Fruit fly (Drosophila melanogaster) whole organism, embryonic: Measurements from ENCODE around the gene nmo.
A peak's percentile ranks its signal among the peaks of the same experiment; 100 is the strongest.

Experiments used
- Asciz ChIP-seq: fragments of 200-800 bp; sonication (Bioruptor generic); optimal IDR thresholded peaks from 2 replicates; lab custom pipeline; 2017; ENCODE audit warnings: missing biosample characterization, mild to moderate bottlenecking, missing genetic modification characterization, missing genetic modification reagents
- Atf6 ChIP-seq: fragments of 200-800 bp; sonication (Bioruptor generic); IDR thresholded peaks from 2 replicates; pipeline ENCODE4 v1.3.6; 2022; ENCODE audit warnings: missing biosample characterization, missing genetic modification characterization
- CG1024 ChIP-seq: fragments of 200-800 bp; sonication (Bioruptor generic); IDR thresholded peaks from 2 replicates; pipeline ENCODE4 v1.3.6; 2022; ENCODE audit warnings: missing biosample characterization, missing genetic modification characterization
- CG10654 ChIP-seq: fragments of 200-800 bp; sonication (Bioruptor generic); optimal IDR thresholded peaks from 2 replicates; lab custom pipeline; 2016; ENCODE audit warnings: missing biosample characterization, missing genetic modification characterization
- CG12942 ChIP-seq: fragments of 200-800 bp; sonication (Bioruptor generic); optimal IDR thresholded peaks from 3 replicates; lab custom pipeline; 2016; ENCODE audit warnings: missing biosample characterization, missing genetic modification characterization
- CG13296 ChIP-seq: fragments of 200-800 bp; sonication (Bioruptor generic); optimal IDR thresholded peaks from 3 replicates; lab custom pipeline; 2018; ENCODE audit warnings: missing biosample characterization, mild to moderate bottlenecking, missing genetic modification characterization
- CG13775 ChIP-seq: fragments of 200-800 bp; sonication (Bioruptor generic); optimal IDR thresholded peaks from 3 replicates; lab custom pipeline; 2017; ENCODE audit warnings: missing biosample characterization, mild to moderate bottlenecking, missing genetic modification characterization
- CG14860 ChIP-seq: fragments of 200-800 bp; sonication (Bioruptor generic); IDR thresholded peaks from 3 replicates; pipeline ENCODE4 v1.3.6; 2022; ENCODE audit warnings: missing biosample characterization, missing genetic modification characterization; ENCODE audit not compliant: partially characterized antibody
- CG15479 ChIP-seq: fragments of 200-800 bp; sonication (Bioruptor generic); optimal IDR thresholded peaks from 3 replicates; lab custom pipeline; 2019; ENCODE audit warnings: missing biosample characterization, mild to moderate bottlenecking, missing genetic modification characterization, moderate library complexity
- CG16813 ChIP-seq: fragments of 200-800 bp; sonication (Bioruptor generic); IDR thresholded peaks from 3 replicates; pipeline ENCODE4 v1.3.6; 2022; ENCODE audit warnings: missing biosample characterization, missing genetic modification characterization; ENCODE audit not compliant: partially characterized antibody
- CG17612 ChIP-seq: fragments of 200-800 bp; sonication (Bioruptor generic); IDR thresholded peaks from 2 replicates; pipeline ENCODE4 v1.3.6; 2022; ENCODE audit warnings: missing biosample characterization, missing genetic modification characterization
- CG17802 ChIP-seq: fragments of 200-800 bp; sonication (Bioruptor generic); optimal IDR thresholded peaks from 2 replicates; lab custom pipeline; 2018; ENCODE audit warnings: missing biosample characterization, mild to moderate bottlenecking, missing genetic modification characterization, moderate library complexity
- CG17829 ChIP-seq: fragments of 200-800 bp; optimal IDR thresholded peaks from 2 replicates; lab custom pipeline; 2019; ENCODE audit warnings: missing biosample characterization, mild to moderate bottlenecking, missing genetic modification characterization, moderate library complexity
- CG17912 ChIP-seq: fragments of 200-800 bp; sonication (Bioruptor generic); optimal IDR thresholded peaks from 2 replicates; lab custom pipeline; 2018; ENCODE audit warnings: missing biosample characterization, mild to moderate bottlenecking, missing genetic modification characterization
- CG2116 ChIP-seq: fragments of 200-800 bp; sonication (Bioruptor generic); optimal IDR thresholded peaks from 3 replicates; lab custom pipeline; 2018; ENCODE audit warnings: missing biosample characterization, mild to moderate bottlenecking, missing genetic modification characterization
- CG2120 ChIP-seq: fragments of 200-800 bp; sonication (Bioruptor generic); optimal IDR thresholded peaks from 3 replicates; lab custom pipeline; 2016; ENCODE audit warnings: missing biosample characterization, missing genetic modification characterization
- CG4424 ChIP-seq: fragments of 200-800 bp; sonication (Bioruptor generic); optimal IDR thresholded peaks from 3 replicates; lab custom pipeline; 2016; ENCODE audit warnings: missing biosample characterization, missing genetic modification characterization
- CG6175 ChIP-seq: fragments of 200-800 bp; sonication (Bioruptor generic); IDR thresholded peaks from 3 replicates; pipeline ENCODE4 v1.3.6; 2022; ENCODE audit warnings: missing biosample characterization, missing genetic modification characterization
- CG6765 ChIP-seq: fragments of 200-800 bp; sonication (Bioruptor generic); optimal IDR thresholded peaks from 3 replicates; lab custom pipeline; 2017; ENCODE audit warnings: missing biosample characterization, mild to moderate bottlenecking, missing genetic modification characterization
- CG6791 ChIP-seq: fragments of 200-800 bp; sonication (Bioruptor generic); IDR thresholded peaks from 3 replicates; pipeline ENCODE4 v1.3.6; 2022; ENCODE audit warnings: missing biosample characterization, missing genetic modification characterization; ENCODE audit not compliant: partially characterized antibody
- CG7556 ChIP-seq: fragments of 200-800 bp; sonication (Bioruptor generic); optimal IDR thresholded peaks from 2 replicates; lab custom pipeline; 2017; ENCODE audit warnings: missing biosample characterization, mild to moderate bottlenecking, missing genetic modification characterization
- CG8089 ChIP-seq: fragments of 200-800 bp; sonication (Bioruptor generic); optimal IDR thresholded peaks from 3 replicates; lab custom pipeline; 2016; ENCODE audit warnings: missing biosample characterization, missing genetic modification characterization
- CG9437 ChIP-seq: fragments of 200-800 bp; sonication (Bioruptor generic); optimal IDR thresholded peaks from 2 replicates; lab custom pipeline; 2018; ENCODE audit warnings: missing biosample characterization, mild to moderate bottlenecking, missing genetic modification characterization
- CG9797 ChIP-seq: fragments of 200-800 bp; sonication (Bioruptor generic); optimal IDR thresholded peaks from 3 replicates; lab custom pipeline; 2018; ENCODE audit warnings: missing biosample characterization, mild to moderate bottlenecking, missing genetic modification characterization
- CTCF ChIP-seq: fragments of 200-800 bp; sonication (Bioruptor generic); optimal IDR thresholded peaks from 2 replicates; lab custom pipeline; 2017; ENCODE audit warnings: missing biosample characterization, mild to moderate bottlenecking, missing genetic modification characterization, moderate library complexity
- Dbx ChIP-seq: fragments of 200-800 bp; sonication (Bioruptor generic); IDR thresholded peaks from 3 replicates; pipeline ENCODE4 v1.3.6; 2022; ENCODE audit warnings: missing biosample characterization, missing genetic modification characterization
- GATAe ChIP-seq: fragments of 200-800 bp; sonication (Bioruptor generic); conservative IDR thresholded peaks from 2 replicates; pipeline ENCODE4 v1.3.6; 2022; ENCODE audit warnings: missing biosample characterization, missing genetic modification characterization
- Jarid2 ChIP-seq: fragments of 200-800 bp; sonication (Bioruptor generic); optimal IDR thresholded peaks from 3 replicates; lab custom pipeline; 2017; ENCODE audit warnings: mild to moderate bottlenecking, missing biosample characterization, missing genetic modification reagents, missing genetic modification characterization
- Mes4 ChIP-seq: fragments of 200-800 bp; sonication (Bioruptor generic); optimal IDR thresholded peaks from 2 replicates; lab custom pipeline; 2016; ENCODE audit warnings: missing biosample characterization, missing genetic modification characterization
- Nf-YC ChIP-seq: fragments of 200-800 bp; optimal IDR thresholded peaks from 3 replicates; lab custom pipeline; 2019; ENCODE audit warnings: missing biosample characterization, mild to moderate bottlenecking, missing genetic modification characterization, moderate library complexity
- Stat92E ChIP-seq, 3 experiments: fragments of >200 bp in 2 of 3; fragments of 200-800 bp in 1 of 3; sonication (Bioruptor generic) in 1 of 3; optimal IDR thresholded peaks; 2 replicates each; lab custom pipeline; 2017 to 2019; ENCODE audit warnings: missing biosample characterization in 3 of 3, missing genetic modification characterization in 3 of 3, mild to moderate bottlenecking in 1 of 3, moderate library complexity in 1 of 3
- ac ChIP-seq: fragments of 200-800 bp; sonication (Bioruptor generic); optimal IDR thresholded peaks from 3 replicates; lab custom pipeline; 2017; ENCODE audit warnings: missing biosample characterization, mild to moderate bottlenecking, missing genetic modification characterization
- bsh ChIP-seq, 2 experiments: fragments of 200-800 bp; sonication (Bioruptor generic); optimal IDR thresholded peaks; 2 replicates each; lab custom pipeline; 2017 to 2018; ENCODE audit warnings: mild to moderate bottlenecking in 2 of 2, missing biosample characterization in 2 of 2, missing genetic modification characterization in 2 of 2, moderate library complexity in 1 of 2
- cad ChIP-seq: fragments of >200 bp; optimal IDR thresholded peaks from 2 replicates; lab custom pipeline; 2017; ENCODE audit warnings: missing biosample characterization, missing genetic modification characterization
- chinmo ChIP-seq: fragments of 200-800 bp; sonication (Bioruptor generic); IDR thresholded peaks from 4 replicates; pipeline ENCODE4 v1.3.6; 2022; ENCODE audit warnings: missing biosample characterization, missing genetic modification characterization; ENCODE audit not compliant: partially characterized antibody
- dimm ChIP-seq: fragments of 200-800 bp; sonication (Bioruptor generic); IDR thresholded peaks from 2 replicates; pipeline ENCODE4 v1.3.6; 2022; ENCODE audit warnings: missing biosample characterization, missing genetic modification characterization
- ems ChIP-seq: fragments of 200-800 bp; sonication (Bioruptor generic); optimal IDR thresholded peaks from 3 replicates; lab custom pipeline; 2016; ENCODE audit warnings: missing biosample characterization, missing genetic modification characterization
- exex ChIP-seq: fragments of 200-800 bp; sonication (Bioruptor generic); optimal IDR thresholded peaks from 4 replicates; lab custom pipeline; 2018; ENCODE audit warnings: missing biosample characterization, mild to moderate bottlenecking, missing genetic modification characterization, moderate library complexity
- eyg ChIP-seq: fragments of 200-800 bp; sonication (Bioruptor generic); optimal IDR thresholded peaks from 3 replicates; lab custom pipeline; 2016; ENCODE audit warnings: missing biosample characterization, missing genetic modification characterization
- hb ChIP-seq: fragments of 200-800 bp; sonication (Bioruptor generic); IDR thresholded peaks from 3 replicates; pipeline ENCODE4 v1.3.6; 2022; ENCODE audit warnings: missing biosample characterization, missing genetic modification characterization; ENCODE audit not compliant: partially characterized antibody
- hth ChIP-seq: fragments of >200 bp; optimal IDR thresholded peaks from 2 replicates; lab custom pipeline; 2017; ENCODE audit warnings: inconsistent platforms
- jigr1 ChIP-seq: fragments of 200-800 bp; sonication (Bioruptor generic); IDR thresholded peaks from 3 replicates; pipeline ENCODE4 v1.3.6; 2022; ENCODE audit warnings: missing biosample characterization, missing genetic modification characterization
- ken ChIP-seq: fragments of 200-800 bp; sonication (Bioruptor generic); IDR thresholded peaks from 3 replicates; pipeline ENCODE4 v1.3.6; 2022; ENCODE audit warnings: missing biosample characterization, missing genetic modification characterization
- klu ChIP-seq: fragments of 200-800 bp; sonication (Bioruptor generic); IDR thresholded peaks from 2 replicates; pipeline ENCODE4 v1.3.6; 2022; ENCODE audit warnings: missing biosample characterization, missing genetic modification characterization
- nau ChIP-seq: fragments of 200-800 bp; sonication (Bioruptor generic); optimal IDR thresholded peaks from 3 replicates; lab custom pipeline; 2017; ENCODE audit warnings: missing biosample characterization, mild to moderate bottlenecking, missing genetic modification characterization, missing genetic modification reagents
- peb ChIP-seq: fragments of 200-800 bp; sonication (Bioruptor generic); IDR thresholded peaks from 2 replicates; pipeline ENCODE4 v1.3.6; 2022; ENCODE audit warnings: missing biosample characterization, missing genetic modification characterization
- ranshi ChIP-seq: fragments of 200-800 bp; sonication (Bioruptor generic); IDR thresholded peaks from 2 replicates; pipeline ENCODE4 v1.3.6; 2022; ENCODE audit warnings: missing biosample characterization, missing genetic modification characterization
- row ChIP-seq: fragments of 200-800 bp; sonication (Bioruptor generic); IDR thresholded peaks from 3 replicates; pipeline ENCODE4 v1.3.6; 2022; ENCODE audit warnings: missing biosample characterization, missing genetic modification characterization
- sens-2 ChIP-seq: fragments of 200-800 bp; sonication (Bioruptor generic); IDR thresholded peaks from 2 replicates; pipeline ENCODE4 v1.3.6; 2022; ENCODE audit warnings: missing biosample characterization, missing genetic modification characterization
- shn ChIP-seq: fragments of 200-800 bp; sonication (Bioruptor generic); optimal IDR thresholded peaks from 3 replicates; lab custom pipeline; 2016; ENCODE audit warnings: missing biosample characterization, missing genetic modification characterization
- tin ChIP-seq: fragments of 200-800 bp; sonication (Bioruptor generic); optimal IDR thresholded peaks from 3 replicates; lab custom pipeline; 2016; ENCODE audit warnings: missing biosample characterization, missing genetic modification characterization
- tll ChIP-seq, 2 experiments: fragments of 200-800 bp in 1 of 2; fragments of >200 bp in 1 of 2; sonication (Bioruptor generic) in 1 of 2; optimal IDR thresholded peaks; 2 replicates each; lab custom pipeline; 2017 to 2019; ENCODE audit warnings: missing biosample characterization in 2 of 2, missing genetic modification characterization in 2 of 2, mild to moderate bottlenecking in 1 of 2, moderate library complexity in 1 of 2
- yki ChIP-seq: fragments of >200 bp; optimal IDR thresholded peaks from 3 replicates; lab custom pipeline; 2018

Gene nmo

DNA sequence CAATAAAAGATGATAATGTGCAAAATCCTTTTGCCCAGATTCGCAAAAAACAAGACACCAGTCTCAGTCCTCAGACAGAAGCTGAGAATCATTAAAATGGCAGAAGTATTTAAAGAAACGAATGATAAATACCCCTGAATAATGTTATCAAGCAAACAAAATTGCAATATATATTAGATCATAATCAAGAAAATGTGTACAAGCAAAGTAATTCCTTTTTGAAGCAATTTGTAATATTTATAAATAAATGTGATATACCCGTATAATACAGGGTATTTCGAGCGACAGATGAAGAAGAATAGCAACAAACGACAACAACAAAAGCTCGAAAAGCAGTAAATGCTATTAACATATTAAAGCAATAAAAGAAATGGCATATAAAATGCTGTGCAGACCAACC, 20.8 kb upstream of the nmo start (continued):
- TF ChIP-seq CG2120 (GFP tag; lab: Kevin White, UChicago): no peak
- no peak for TF ChIP-seq jigr1
- no peak for TF ChIP-seq ken (GFP tag; lab: Robert Waterston, UW)
- TF ChIP-seq CG14860: no peak
- no peak for TF ChIP-seq shn
- TF ChIP-seq exex: no peak
- TF ChIP-seq CG4424 (GFP tag; lab: Kevin White, UChicago): no peak
- no peak for TF ChIP-seq CG10654 (GFP tag; lab: Kevin White, UChicago)
- TF ChIP-seq CG6791: no peak
- TF ChIP-seq row (GFP tag; lab: Robert Waterston, UW): peak; percentile 65
- TF ChIP-seq CG1024 (GFP tag; lab: Robert Waterston, UW): no peak
- no peak for TF ChIP-seq Nf-YC (tag; lab: Kevin White, UChicago)
- no peak for TF ChIP-seq cad (GFP tag; lab: Kevin White, UChicago)
- no peak for TF ChIP-seq chinmo (GFP tag; lab: Robert Waterston, UW)
- TF ChIP-seq nau (GFP tag; lab: Kevin White, UChicago): no peak
- no peak for TF ChIP-seq CG12942 (GFP tag; lab: Kevin White, UChicago)
- no peak for TF ChIP-seq hb (GFP tag; lab: Robert Waterston, UW)
- no peak for TF ChIP-seq CG2116 (GFP tag; lab: Kevin White, UChicago)
- no peak for TF ChIP-seq CG6175 (GFP tag; lab: Robert Waterston, UW)
- TF ChIP-seq tin (GFP tag; lab: Kevin White, UChicago): no peak
- TF ChIP-seq CG17912 (GFP tag; lab: Kevin White, UChicago): no peak
- TF ChIP-seq eyg: no peak
- TF ChIP-seq Mes4: no peak
- TF ChIP-seq CTCF (GFP tag; lab: Kevin White, UChicago): no peak
- TF ChIP-seq Dbx: no peak
- TF ChIP-seq CG7556: peak; percentile 13
- no peak for TF ChIP-seq CG6765 (GFP tag; lab: Kevin White, UChicago)
- no peak for TF ChIP-seq GATAe
- TF ChIP-seq sens-2 (GFP tag; lab: Robert Waterston, UW): no peak
- TF ChIP-seq CG13775: no peak
- no peak for TF ChIP-seq CG15479 (GFP tag; lab: Kevin White, UChicago)
- TF ChIP-seq ac: no peak
- no peak for TF ChIP-seq CG8089 (GFP tag; lab: Kevin White, UChicago)
- no peak for TF ChIP-seq hth
- no peak for TF ChIP-seq dimm (GFP tag; lab: Robert Waterston, UW)
- TF ChIP-seq peb (GFP tag; lab: Robert Waterston, UW): no peak
- TF ChIP-seq klu (GFP tag; lab: Robert Waterston, UW): no peak
- no peak for TF ChIP-seq CG17802 (tag; lab: Kevin White, UChicago)
- no peak for TF ChIP-seq yki (lab: Kevin White, UChicago)
- TF ChIP-seq Jarid2 (GFP tag; lab: Kevin White, UChicago): no peak
- no peak for TF ChIP-seq Stat92E (GFP tag; optimal IDR thresholded peaks at IDR 0.05; lab: Kevin White, UChicago)
- no peak for TF ChIP-seq CG9797 (GFP tag; lab: Kevin White, UChicago)
- TF ChIP-seq ranshi (GFP tag; lab: Robert Waterston, UW): 0 out of 2 replicates have a peak, but pooled peaks have one; percentile 17
- no peak for TF ChIP-seq CG16813 (GFP tag; lab: Robert Waterston, UW)
- no peak for TF ChIP-seq CG13296 (GFP tag; lab: Kevin White, UChicago)
- TF ChIP-seq tll (GFP tag; optimal IDR thresholded peaks at IDR 0.05; lab: Kevin White, UChicago): no peak
- TF ChIP-seq bsh (GFP tag; optimal IDR thresholded peaks at IDR 0.05; lab: Kevin White, UChicago): peak in 1 of 2 experiments; percentile 49
- no peak for TF ChIP-seq CG9437 (GFP tag; lab: Kevin White, UChicago)
- no peak for TF ChIP-seq ems (GFP tag; lab: Kevin White, UChicago)
- no peak for TF ChIP-seq Atf6 (GFP tag; lab: Robert Waterston, UW)
- TF ChIP-seq CG17612 (GFP tag; lab: Robert Waterston, UW): no peak
- TF ChIP-seq Asciz (GFP tag; lab: Kevin White, UChicago): no peak
- TF ChIP-seq CG17829 (tag; lab: Kevin White, UChicago): peak; percentile 10
